Fruit fly (Drosophila melanogaster): ENCODE measurements around the gene MED19.
A peak's percentile ranks its signal among the peaks of the same experiment; 100 is the strongest.

Gene MED19

dm6 chr3L:17856655-17857479, 10.6 kb upstream of the MED19 start, which contains the start of gene CG5535:
Gene CG5535, minus strand, starts transcription at chr3L:17856794.
- TF ChIP-seq CG10348 (GFP tag; IDR thresholded peaks at IDR 0.05) = 0 out of 2 replicates have a peak, but pooled peaks have one; percentile 9
- TF ChIP-seq gl (tag; optimal IDR thresholded peaks at IDR 0.05) = no peak
- TF ChIP-seq D1 (tag; optimal IDR thresholded peaks at IDR 0.05) = peak; percentile 40
- no peak for TF ChIP-seq CG13204 (GFP tag; optimal IDR thresholded peaks at IDR 0.05)
- peak; percentile 79 for TF ChIP-seq CG8301 (tag; optimal IDR thresholded peaks at IDR 0.05)
- no peak for TF ChIP-seq EcR (GFP tag; optimal IDR thresholded peaks at IDR 0.05)
- TF ChIP-seq CG4496 (GFP tag; IDR thresholded peaks at IDR 0.05) = peak; percentile 71
- TF ChIP-seq CG14655 (GFP tag; optimal IDR thresholded peaks at IDR 0.05) = peak; percentile 93
- TF ChIP-seq Snoo (tag; optimal IDR thresholded peaks at IDR 0.05) = peak; percentile 41
- peak; percentile 85 for TF ChIP-seq CG8159 (tag; optimal IDR thresholded peaks at IDR 0.05)
- peak; percentile 81 for TF ChIP-seq fd96Ca (GFP tag; IDR thresholded peaks at IDR 0.05)
- TF ChIP-seq Ets98B (GFP tag; IDR thresholded peaks at IDR 0.05) = peak; percentile 85
- TF ChIP-seq Pif1B (GFP tag; optimal IDR thresholded peaks at IDR 0.05) = peak; percentile 46
- TF ChIP-seq CG15710 (tag; optimal IDR thresholded peaks at IDR 0.05) = peak; percentile 78
- TF ChIP-seq Pif1A (GFP tag; optimal IDR thresholded peaks at IDR 0.05) = no peak
- TF ChIP-seq CG34367 (tag; optimal IDR thresholded peaks at IDR 0.05) = peak; percentile 47
- peak; percentile 52; the same call in 1 of the 2 replicates for TF ChIP-seq CG12605 (GFP tag; IDR thresholded peaks at IDR 0.05)
- peak; percentile 50; the same call in 1 of the 2 replicates for TF ChIP-seq CG32121 (GFP tag; IDR thresholded peaks at IDR 0.05)
- TF ChIP-seq CG17806 (tag; optimal IDR thresholded peaks at IDR 0.05) = peak; percentile 46
- TF ChIP-seq rn (GFP tag; IDR thresholded peaks at IDR 0.05) = no peak
- peak; percentile 83 for TF ChIP-seq CG9948 (tag; optimal IDR thresholded peaks at IDR 0.05)

- TF ChIP-seq CG4496 (GFP tag; IDR thresholded peaks at IDR 0.05) (no peak), D1 (tag; optimal IDR thresholded peaks at IDR 0.05) (peak; percentile 53)
Observed at dm6 chr3L:17849517-17849916, 3.2 kb upstream of the MED19 start, which contains the start of gene TrpRS-m. Gene TrpRS-m, plus strand, starts transcription at chr3L:17849727.

dm6 chr3L:17846982-17847355, 668 bp upstream of the MED19 start:
- no peak for TF ChIP-seq rn (GFP tag; IDR thresholded peaks at IDR 0.05)
- 0 out of 3 replicates have a peak, but pooled peaks have one; percentile 27 for TF ChIP-seq CG4496 (GFP tag; IDR thresholded peaks at IDR 0.05)

- TF ChIP-seq CG14655 (GFP tag; optimal IDR thresholded peaks at IDR 0.05) (no peak), Snoo (tag; optimal IDR thresholded peaks at IDR 0.05) (peak; percentile 2), CG17806 (tag; optimal IDR thresholded peaks at IDR 0.05) (peak; percentile 10), CG32121 (GFP tag; IDR thresholded peaks at IDR 0.05) (0 out of 2 replicates have a peak, but pooled peaks have one; percentile 33), D1 (tag; optimal IDR thresholded peaks at IDR 0.05) (no peak), CG8159 (tag; optimal IDR thresholded peaks at IDR 0.05) (no peak), fd96Ca (GFP tag; IDR thresholded peaks at IDR 0.05) (0 out of 3 replicates have a peak, but pooled peaks have one; percentile 17), CG12605 (GFP tag; IDR thresholded peaks at IDR 0.05) (0 out of 2 replicates have a peak, but pooled peaks have one; percentile 19), EcR (GFP tag; optimal IDR thresholded peaks at IDR 0.05) (peak; percentile 38)
Observed at dm6 chr3L:17842892-17843703, 3.2 kb downstream of the MED19 start, which contains the start of gene CG5567. Gene CG5567, minus strand, starts transcription at chr3L:17843544.

dm6 chr3L:17841085-17841606, 5.2 kb downstream of the MED19 start, which contains the start of gene CG5577:
Gene CG5577, minus strand, starts transcription at chr3L:17841427.
- peak; percentile 87 for TF ChIP-seq CG4496 (GFP tag; IDR thresholded peaks at IDR 0.05)
- TF ChIP-seq EcR (GFP tag; optimal IDR thresholded peaks at IDR 0.05) = peak; percentile 89
- TF ChIP-seq CG32121 (GFP tag; IDR thresholded peaks at IDR 0.05) = 0 out of 2 replicates have a peak, but pooled peaks have one; percentile 25
- no peak for TF ChIP-seq CG34367 (tag; optimal IDR thresholded peaks at IDR 0.05)

- TF ChIP-seq Pif1B (GFP tag; optimal IDR thresholded peaks at IDR 0.05) (no peak), Pif1A (GFP tag; optimal IDR thresholded peaks at IDR 0.05) (no peak), Snoo (tag; optimal IDR thresholded peaks at IDR 0.05) (no peak), CG10348 (GFP tag; IDR thresholded peaks at IDR 0.05) (no peak), CG13204 (GFP tag; optimal IDR thresholded peaks at IDR 0.05) (no peak), CG15710 (tag; optimal IDR thresholded peaks at IDR 0.05) (no peak), CG34367 (tag; optimal IDR thresholded peaks at IDR 0.05) (no peak), CG8159 (tag; optimal IDR thresholded peaks at IDR 0.05) (no peak), CG17806 (tag; optimal IDR thresholded peaks at IDR 0.05) (no peak), fd96Ca (GFP tag; IDR thresholded peaks at IDR 0.05) (no peak), CG4496 (GFP tag; IDR thresholded peaks at IDR 0.05) (no peak), rn (GFP tag; IDR thresholded peaks at IDR 0.05) (no peak), EcR (GFP tag; optimal IDR thresholded peaks at IDR 0.05) (no peak), gl (tag; optimal IDR thresholded peaks at IDR 0.05) (no peak), Ets98B (GFP tag; IDR thresholded peaks at IDR 0.05) (no peak)
Observed at dm6 chr3L:17835074-17835473, 11.2 kb downstream of the MED19 start, which contains the start of gene CG32189. Gene CG32189, minus strand, starts transcription at chr3L:17835174.

Measured in whole organism, pupa.